Worm (Caenorhabditis elegans) whole organism, L3 larva: ENCODE results near the gene psd-1.

Experiments used
- R02D3.7 ChIP-seq: fragments of 150-350 bp; optimal IDR thresholded peaks from 2 replicates; lab custom pipeline; 2014; ENCODE audit warnings: missing biosample characterization, missing genetic modification characterization
- ZK546.5 ChIP-seq: sonication (generic microtip); optimal IDR thresholded peaks from 2 replicates; lab custom pipeline; 2017; ENCODE audit warnings: missing biosample characterization, missing genetic modification characterization
- ama-1 ChIP-seq: fragments of 150-350 bp; optimal IDR thresholded peaks from 2 replicates; lab custom pipeline; 2018
- ceh-16 ChIP-seq: sonication (generic microtip); optimal IDR thresholded peaks from 2 replicates; lab custom pipeline; 2017; ENCODE audit warnings: missing biosample characterization, missing genetic modification characterization
- ceh-82 ChIP-seq: fragments of 150-350 bp; optimal IDR thresholded peaks from 2 replicates; lab custom pipeline; 2014; ENCODE audit warnings: missing biosample characterization, missing genetic modification characterization
- ceh-9 ChIP-seq: sonication (generic microtip); optimal IDR thresholded peaks from 2 replicates; lab custom pipeline; 2018; ENCODE audit warnings: missing biosample characterization, missing genetic modification characterization
- egl-27 ChIP-seq: sonication (generic microtip); optimal IDR thresholded peaks from 4 replicates; lab custom pipeline; 2017; ENCODE audit warnings: missing biosample characterization, missing genetic modification reagents, missing genetic modification characterization
- egl-5 ChIP-seq: fragments of 150-350 bp; optimal IDR thresholded peaks from 2 replicates; lab custom pipeline; 2017; ENCODE audit warnings: missing biosample characterization, missing genetic modification reagents, missing genetic modification characterization, inconsistent platforms
- elt-1 ChIP-seq: fragments of 150-350 bp; optimal IDR thresholded peaks from 2 replicates; lab custom pipeline; 2014; ENCODE audit warnings: missing biosample characterization, missing genetic modification characterization
- elt-3 ChIP-seq, 3 experiments: fragments of 150-350 bp in 1 of 3; sonication (generic microtip) in 2 of 3; optimal IDR thresholded peaks; 2 replicates in 2 of 3; 4 replicates in 1 of 3; lab custom pipeline; 2014 to 2017; ENCODE audit warnings: missing biosample characterization in 3 of 3, missing genetic modification characterization in 3 of 3
- fkh-10 ChIP-seq: sonication (generic microtip); optimal IDR thresholded peaks from 2 replicates; lab custom pipeline; 2017; ENCODE audit warnings: missing biosample characterization, missing genetic modification reagents, missing genetic modification characterization
- jun-1 ChIP-seq: fragments of 150-350 bp; optimal IDR thresholded peaks from 2 replicates; lab custom pipeline; 2014; ENCODE audit warnings: missing biosample characterization, missing genetic modification reagents, missing genetic modification characterization
- lsy-12 ChIP-seq: sonication (generic microtip); optimal IDR thresholded peaks from 2 replicates; lab custom pipeline; 2016; ENCODE audit warnings: mild to moderate bottlenecking, missing genetic modification characterization, missing compliant biosample characterization
- mdl-1 ChIP-seq: fragments of 150-350 bp; optimal IDR thresholded peaks from 2 replicates; lab custom pipeline; 2014; ENCODE audit warnings: missing biosample characterization, missing genetic modification characterization
- mml-1 ChIP-seq: fragments of 150-350 bp; sonication (generic microtip); optimal IDR thresholded peaks from 3 replicates; lab custom pipeline; 2014; ENCODE audit warnings: missing biosample characterization, missing genetic modification characterization
- nhr-23 ChIP-seq: fragments of 150-350 bp; optimal IDR thresholded peaks from 2 replicates; lab custom pipeline; 2014; ENCODE audit warnings: missing biosample characterization, missing genetic modification reagents, missing genetic modification characterization
- nhr-25 ChIP-seq: sonication (generic microtip); optimal IDR thresholded peaks from 2 replicates; lab custom pipeline; 2017; ENCODE audit warnings: missing biosample characterization, missing genetic modification characterization
- nhr-28 ChIP-seq: fragments of 150-350 bp; optimal IDR thresholded peaks from 2 replicates; lab custom pipeline; 2014; ENCODE audit warnings: missing biosample characterization, missing genetic modification characterization
- nhr-43 ChIP-seq: sonication (generic microtip); optimal IDR thresholded peaks from 2 replicates; lab custom pipeline; 2016; ENCODE audit warnings: mild to moderate bottlenecking, missing genetic modification characterization, missing compliant biosample characterization; ENCODE audit not compliant: poor library complexity, severe bottlenecking
- nhr-76 ChIP-seq: fragments of 150-350 bp; sonication (generic microtip); optimal IDR thresholded peaks from 5 replicates; lab custom pipeline; 2014; ENCODE audit warnings: missing biosample characterization, missing genetic modification characterization
- pqm-1 ChIP-seq: fragments of 150-350 bp; optimal IDR thresholded peaks from 2 replicates; lab custom pipeline; 2017; ENCODE audit warnings: missing biosample characterization, missing genetic modification characterization, inconsistent platforms
- skn-1 ChIP-seq: fragments of 150-350 bp; optimal IDR thresholded peaks from 2 replicates; lab custom pipeline; 2014; ENCODE audit warnings: missing biosample characterization, missing genetic modification characterization
- snpc-4 ChIP-seq: fragments of 150-350 bp; optimal IDR thresholded peaks from 2 replicates; lab custom pipeline; 2014; ENCODE audit warnings: missing biosample characterization, missing genetic modification characterization
- unc-39 ChIP-seq: sonication (generic microtip); optimal IDR thresholded peaks from 4 replicates; lab custom pipeline; 2017; ENCODE audit warnings: missing biosample characterization, missing genetic modification characterization
- unc-62 ChIP-seq: fragments of 150-350 bp; sonication (generic microtip); optimal IDR thresholded peaks from 4 replicates; lab custom pipeline; 2014; ENCODE audit warnings: missing biosample characterization, missing genetic modification reagents, missing genetic modification characterization
- ztf-4 ChIP-seq: fragments of 150-350 bp; optimal IDR thresholded peaks from 2 replicates; lab custom pipeline; 2014; ENCODE audit warnings: missing biosample characterization, missing genetic modification characterization

Gene psd-1

ce11 chrIII:7300763-7301162, 25.6 kb upstream of the psd-1 start:
- TF ChIP-seq ama-1 (lab: Kevin White, UChicago) (no peak), ztf-4 (tag; lab: Kevin White, UChicago) (no peak), mml-1 (tag; lab: Kevin White, UChicago) (no peak), nhr-76 (tag; lab: Kevin White, UChicago) (no peak), nhr-28 (tag; lab: Kevin White, UChicago) (no peak)

- TF ChIP-seq mdl-1 (tag; lab: Kevin White, UChicago) (peak; percentile 11), elt-1 (tag; lab: Kevin White, UChicago) (peak; percentile 94), jun-1 (tag; lab: Kevin White, UChicago) (no peak), ceh-9 (no peak), nhr-23 (tag; lab: Kevin White, UChicago) (peak; percentile 81), ceh-82 (tag; lab: Kevin White, UChicago) (no peak), nhr-43 (peak; percentile 67), nhr-25 (tag; lab: Kevin White, UChicago) (peak; percentile 89), snpc-4 (tag; lab: Kevin White, UChicago) (no peak), ZK546.5 (tag; lab: Kevin White, UChicago) (no peak)
Measured at ce11 chrIII:7300169-7300568, 25.0 kb upstream of the psd-1 start.

ce11 chrIII:7299466-7299865, 24.3 kb upstream of the psd-1 start, which contains the start of the genes B0361.14 and B0361.9:
TSS of gene B0361.14 (minus strand) at chrIII:7299531.
TSS of gene B0361.9 (minus strand) at chrIII:7299631.
- TF ChIP-seq nhr-25 (tag; lab: Kevin White, UChicago) (peak; percentile 48), egl-27 (tag; lab: Kevin White, UChicago) (no peak), nhr-23 (tag; lab: Kevin White, UChicago) (peak; percentile 41)
- TF ChIP-seq, all 47 proteins: peak for 2

ce11 chrIII:7298045-7298444, 22.8 kb upstream of the psd-1 start:
- TF ChIP-seq ceh-82 (tag; lab: Kevin White, UChicago) = no peak
- peak; percentile 41 for TF ChIP-seq ama-1 (lab: Kevin White, UChicago)
- TF ChIP-seq nhr-23 (tag; lab: Kevin White, UChicago) = peak; percentile 9
- TF ChIP-seq nhr-25 (tag; lab: Kevin White, UChicago) = peak; percentile 52
- TF ChIP-seq elt-1 (tag; lab: Kevin White, UChicago) = peak; percentile 58
- TF ChIP-seq, all 47 proteins: peak for 4

- TF ChIP-seq unc-39 (tag; lab: Kevin White, UChicago) (no peak), nhr-23 (tag; lab: Kevin White, UChicago) (peak; percentile 61), skn-1 (no peak), elt-3 (tag; optimal IDR thresholded peaks at IDR 0.05; lab: Kevin White, UChicago) (peak in 1 of 3 experiments; percentile 32), unc-62 (GFP tag; lab: Kevin White, UChicago) (peak; percentile 50), ama-1 (lab: Kevin White, UChicago) (peak; percentile 35)
Measured at ce11 chrIII:7297045-7297680, 22.0 kb upstream of the psd-1 start.

ce11 chrIII:7296092-7296668, 21.0 kb upstream of the psd-1 start:
- TF ChIP-seq nhr-25 (tag; lab: Kevin White, UChicago) (peak; percentile 63), egl-5 (tag; lab: Kevin White, UChicago) (peak; percentile 14), ceh-16 (tag; lab: Kevin White, UChicago) (no peak), fkh-10 (GFP tag; lab: Kevin White, UChicago) (no peak), jun-1 (tag; lab: Kevin White, UChicago) (no peak), ztf-4 (tag; lab: Kevin White, UChicago) (no peak), R02D3.7 (no peak), pqm-1 (tag; lab: Kevin White, UChicago) (no peak), elt-3 (tag; optimal IDR thresholded peaks at IDR 0.05; lab: Kevin White, UChicago) (no peak), nhr-23 (tag; lab: Kevin White, UChicago) (peak; percentile 20), lsy-12 (tag; lab: Kevin White, UChicago) (no peak)
